Fruit fly (Drosophila melanogaster): ENCODE data around the gene CG31517.

DNA sequence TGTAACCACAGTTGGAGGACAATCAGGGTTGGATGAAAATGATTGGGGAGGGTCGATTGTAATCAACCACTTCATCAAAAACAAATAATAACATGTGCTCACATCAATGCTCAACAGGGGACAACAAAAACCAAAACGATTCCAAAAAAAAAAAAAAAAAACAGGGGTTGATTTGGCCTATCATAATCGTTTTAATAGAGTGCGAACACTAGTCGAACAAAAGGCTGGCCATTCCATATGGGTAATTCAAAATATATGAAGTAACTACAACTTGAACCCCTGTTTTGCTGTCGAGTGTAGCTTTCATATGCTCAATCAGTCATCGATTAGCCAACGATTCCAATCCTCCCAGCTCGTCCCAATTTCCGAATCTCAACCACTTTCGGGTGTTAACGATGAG, 805 bp upstream of the CG31517 start:
- no peak for TF ChIP-seq CG8478 (optimal IDR thresholded peaks at IDR 0.05)
- TF ChIP-seq CTCF (optimal IDR thresholded peaks at IDR 0.05): no peak
